Fruit fly (Drosophila melanogaster) whole organism, embryonic: Measurements from ENCODE around the gene mRpL14.

Experiments
- Blimp-1 ChIP-seq: fragments of 200-800 bp; sonication (Bioruptor generic); optimal IDR thresholded peaks from 3 replicates; lab custom pipeline; 2018; ENCODE audit warnings: missing biosample characterization, missing genetic modification characterization, mild to moderate bottlenecking, moderate library complexity, missing genetic modification reagents
- CG10209 ChIP-seq: fragments of 200-800 bp; sonication (Bioruptor generic); optimal IDR thresholded peaks from 3 replicates; lab custom pipeline; 2017; ENCODE audit warnings: missing biosample characterization, mild to moderate bottlenecking, missing genetic modification characterization, missing genetic modification reagents
- CG10274 ChIP-seq: fragments of 200-800 bp; sonication (Bioruptor generic); optimal IDR thresholded peaks from 3 replicates; lab custom pipeline; 2017; ENCODE audit warnings: missing biosample characterization, mild to moderate bottlenecking, missing genetic modification characterization
- CG11695 ChIP-seq: fragments of 200-800 bp; sonication (Bioruptor generic); IDR thresholded peaks from 3 replicates; pipeline ENCODE4 v1.3.6; 2022; ENCODE audit warnings: missing biosample characterization, missing genetic modification characterization
- CG11696 ChIP-seq: fragments of 200-800 bp; sonication (Bioruptor generic); IDR thresholded peaks from 2 replicates; pipeline ENCODE4 v1.3.6; 2022; ENCODE audit warnings: missing biosample characterization, missing genetic modification characterization
- CG12071 ChIP-seq: fragments of 200-800 bp; sonication (Bioruptor generic); optimal IDR thresholded peaks from 3 replicates; lab custom pipeline; 2018; ENCODE audit warnings: missing biosample characterization, mild to moderate bottlenecking, missing genetic modification characterization
- CG12391 ChIP-seq: fragments of 200-800 bp; sonication (Bioruptor generic); optimal IDR thresholded peaks from 3 replicates; lab custom pipeline; 2018; ENCODE audit warnings: missing biosample characterization, mild to moderate bottlenecking, missing genetic modification characterization, moderate library complexity
- CG13894 ChIP-seq: fragments of 200-800 bp; sonication (Bioruptor generic); optimal IDR thresholded peaks from 3 replicates; lab custom pipeline; 2018; ENCODE audit warnings: missing biosample characterization, mild to moderate bottlenecking, missing genetic modification characterization, moderate library complexity
- CG14710 ChIP-seq: fragments of 200-800 bp; sonication (Bioruptor generic); optimal IDR thresholded peaks from 3 replicates; lab custom pipeline; 2019; ENCODE audit warnings: missing biosample characterization, mild to moderate bottlenecking, missing genetic modification characterization, moderate library complexity
- CG1647 ChIP-seq: fragments of 200-800 bp; sonication (Bioruptor generic); optimal IDR thresholded peaks from 3 replicates; lab custom pipeline; 2016; ENCODE audit warnings: missing biosample characterization, missing genetic modification characterization
- CG17359 ChIP-seq: fragments of 200-800 bp; sonication (Bioruptor generic); optimal IDR thresholded peaks from 3 replicates; lab custom pipeline; 2018; ENCODE audit warnings: missing biosample characterization, mild to moderate bottlenecking, missing genetic modification characterization, moderate library complexity
- CG17829 ChIP-seq: fragments of 200-800 bp; optimal IDR thresholded peaks from 2 replicates; lab custom pipeline; 2019; ENCODE audit warnings: missing biosample characterization, mild to moderate bottlenecking, missing genetic modification characterization, moderate library complexity
- CG2199 ChIP-seq: fragments of 200-800 bp; sonication (Bioruptor generic); IDR thresholded peaks from 3 replicates; pipeline ENCODE4 v1.3.6; 2022; ENCODE audit warnings: missing biosample characterization, missing genetic modification characterization
- CG33213 ChIP-seq: fragments of 200-800 bp; sonication (Bioruptor generic); optimal IDR thresholded peaks from 3 replicates; lab custom pipeline; 2016; ENCODE audit warnings: missing biosample characterization, missing genetic modification characterization
- CG4854 ChIP-seq: fragments of 200-800 bp; sonication (Bioruptor generic); optimal IDR thresholded peaks from 2 replicates; lab custom pipeline; 2016; ENCODE audit warnings: missing biosample characterization, missing genetic modification characterization, inconsistent platforms
- CG6254 ChIP-seq: fragments of 200-800 bp; sonication (Bioruptor generic); optimal IDR thresholded peaks from 3 replicates; lab custom pipeline; 2017; ENCODE audit warnings: mild to moderate bottlenecking, missing biosample characterization, missing genetic modification reagents, missing genetic modification characterization
- ERR ChIP-seq: fragments of 200-800 bp; sonication (Bioruptor generic); optimal IDR thresholded peaks from 2 replicates; lab custom pipeline; 2016; ENCODE audit warnings: missing biosample characterization, missing genetic modification characterization
- Ets65A ChIP-seq: fragments of 200-800 bp; sonication (Bioruptor generic); peaks from one replicate; lab custom pipeline; 2016; ENCODE audit warnings: missing biosample characterization, missing genetic modification characterization
- HmgD ChIP-seq: fragments of 200-800 bp; sonication (Bioruptor generic); optimal IDR thresholded peaks from 3 replicates; lab custom pipeline; 2016; ENCODE audit warnings: missing biosample characterization, missing genetic modification characterization
- Med ChIP-seq: fragments of 200-800 bp; sonication (Bioruptor generic); peaks from one replicate; lab custom pipeline; 2016; ENCODE audit warnings: missing biosample characterization, missing genetic modification characterization, mild to moderate bottlenecking, inconsistent platforms, moderate library complexity
- PHDP ChIP-seq: fragments of 200-800 bp; sonication (Bioruptor generic); optimal IDR thresholded peaks from 3 replicates; lab custom pipeline; 2018; ENCODE audit warnings: missing biosample characterization, mild to moderate bottlenecking, missing genetic modification characterization, moderate library complexity
- Pdp1 ChIP-seq, 2 experiments: fragments of 200-800 bp; sonication (Bioruptor generic); optimal IDR thresholded peaks; 3 replicates each; lab custom pipeline; 2016; ENCODE audit warnings: missing biosample characterization in 2 of 2, missing genetic modification characterization in 2 of 2, mild to moderate bottlenecking in 1 of 2, moderate library complexity in 1 of 2
- Stat92E ChIP-seq, 3 experiments: fragments of >200 bp in 2 of 3; fragments of 200-800 bp in 1 of 3; sonication (Bioruptor generic) in 1 of 3; optimal IDR thresholded peaks; 2 replicates each; lab custom pipeline; 2017 to 2019; ENCODE audit warnings: missing biosample characterization in 3 of 3, missing genetic modification characterization in 3 of 3, mild to moderate bottlenecking in 1 of 3, moderate library complexity in 1 of 3
- aop ChIP-seq: fragments of 200-800 bp; sonication (Bioruptor generic); IDR thresholded peaks from 2 replicates; pipeline ENCODE4 v1.3.6; 2022; ENCODE audit warnings: missing biosample characterization, missing genetic modification characterization
- cad ChIP-seq: fragments of >200 bp; optimal IDR thresholded peaks from 2 replicates; lab custom pipeline; 2017; ENCODE audit warnings: missing biosample characterization, missing genetic modification characterization
- cas ChIP-seq: fragments of 200-800 bp; sonication (Bioruptor generic); IDR thresholded peaks from 2 replicates; pipeline ENCODE4 v1.3.6; 2022; ENCODE audit warnings: missing biosample characterization, missing genetic modification characterization
- chinmo ChIP-seq: fragments of 200-800 bp; sonication (Bioruptor generic); IDR thresholded peaks from 4 replicates; pipeline ENCODE4 v1.3.6; 2022; ENCODE audit warnings: missing biosample characterization, missing genetic modification characterization; ENCODE audit not compliant: partially characterized antibody
- eyg ChIP-seq: fragments of 200-800 bp; sonication (Bioruptor generic); optimal IDR thresholded peaks from 3 replicates; lab custom pipeline; 2016; ENCODE audit warnings: missing biosample characterization, missing genetic modification characterization
- gcm ChIP-seq: fragments of 200-800 bp; sonication (Bioruptor generic); optimal IDR thresholded peaks from 2 replicates; lab custom pipeline; 2019; ENCODE audit warnings: missing biosample characterization, mild to moderate bottlenecking, missing genetic modification characterization, moderate library complexity
- gcm2 ChIP-seq: fragments of 200-800 bp; sonication (Bioruptor generic); optimal IDR thresholded peaks from 2 replicates; lab custom pipeline; 2016; ENCODE audit warnings: missing biosample characterization, missing genetic modification characterization
- ham ChIP-seq: fragments of 200-800 bp; sonication (Bioruptor generic); IDR thresholded peaks from 2 replicates; pipeline ENCODE4 v1.3.6; 2022; ENCODE audit warnings: missing biosample characterization, missing genetic modification characterization
- onecut ChIP-seq: fragments of 200-800 bp; sonication (Bioruptor generic); IDR thresholded peaks from 2 replicates; pipeline ENCODE4 v1.3.6; 2022; ENCODE audit warnings: missing biosample characterization, missing genetic modification characterization
- run ChIP-seq: fragments of 200-800 bp; sonication (Bioruptor generic); optimal IDR thresholded peaks from 3 replicates; lab custom pipeline; 2018; ENCODE audit warnings: missing biosample characterization, mild to moderate bottlenecking, missing genetic modification characterization
- sens ChIP-seq: fragments of 200-800 bp; sonication (Bioruptor generic); peaks from one replicate; lab custom pipeline; 2016; ENCODE audit warnings: missing biosample characterization, missing genetic modification characterization
- stc ChIP-seq: fragments of 200-800 bp; sonication (Bioruptor generic); IDR thresholded peaks from 2 replicates; pipeline ENCODE4 v1.3.6; 2022; ENCODE audit warnings: missing biosample characterization, missing genetic modification characterization
- tgo ChIP-seq: fragments of 200-800 bp; sonication (Bioruptor generic); IDR thresholded peaks from 3 replicates; pipeline ENCODE4 v1.3.6; 2022; ENCODE audit warnings: missing biosample characterization, missing genetic modification characterization
- unpg ChIP-seq: fragments of 200-800 bp; sonication (Bioruptor generic); optimal IDR thresholded peaks from 3 replicates; lab custom pipeline; 2018; ENCODE audit warnings: missing biosample characterization, mild to moderate bottlenecking, missing genetic modification characterization, moderate library complexity
- vfl ChIP-seq: fragments of 200-800 bp; sonication (Bioruptor generic); optimal IDR thresholded peaks from 2 replicates; lab custom pipeline; 2016; ENCODE audit warnings: missing biosample characterization, missing genetic modification characterization
- zfh2 ChIP-seq: fragments of 200-800 bp; sonication (Bioruptor generic); optimal IDR thresholded peaks from 2 replicates; lab custom pipeline; 2016; ENCODE audit warnings: missing biosample characterization, missing genetic modification characterization

The mRpL14 gene

DNA sequence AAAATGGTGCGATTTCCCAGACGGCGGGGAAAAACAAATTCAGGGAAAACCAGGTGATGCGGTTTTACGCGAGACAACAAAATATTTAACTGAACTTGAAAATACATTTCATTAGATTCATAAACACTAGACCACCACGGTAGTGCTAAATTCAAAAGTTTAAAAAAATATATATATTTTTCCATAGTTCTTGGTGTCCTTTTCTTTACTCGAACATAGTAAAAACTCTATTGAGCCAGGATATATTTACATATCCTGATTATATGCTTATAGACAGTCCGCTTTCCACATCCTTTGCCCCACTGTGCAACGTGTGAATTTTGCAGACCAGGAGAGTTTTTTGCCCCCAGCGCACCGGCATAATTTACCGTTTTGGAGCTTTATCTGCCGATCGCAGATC lies 21.0 kb upstream of the mRpL14 start (continued):
- TF ChIP-seq ham (GFP tag; lab: Robert Waterston, UW) (no peak), CG12071 (GFP tag; lab: Kevin White, UChicago) (no peak), CG10209 (GFP tag; lab: Kevin White, UChicago) (peak; percentile 10), zfh2 (no peak), CG6254 (GFP tag; lab: Kevin White, UChicago) (no peak), CG2199 (GFP tag; lab: Robert Waterston, UW) (no peak), gcm2 (GFP tag; lab: Kevin White, UChicago) (no peak), vfl (GFP tag; lab: Kevin White, UChicago) (no peak), CG4854 (GFP tag; lab: Kevin White, UChicago) (no peak), unpg (peak; percentile 25), CG17829 (tag; lab: Kevin White, UChicago) (peak; percentile 7), aop (GFP tag; lab: Robert Waterston, UW) (no peak), CG11696 (GFP tag; lab: Robert Waterston, UW) (no peak), CG1647 (GFP tag; lab: Kevin White, UChicago) (no peak), CG12391 (tag; lab: Kevin White, UChicago) (peak; percentile 21), CG17359 (tag; lab: Kevin White, UChicago) (peak; percentile 17), tgo (GFP tag; lab: Robert Waterston, UW) (no peak), run (tag; lab: Kevin White, UChicago) (no peak)
- TF ChIP-seq, all 482 proteins: peak for 56

DNA sequence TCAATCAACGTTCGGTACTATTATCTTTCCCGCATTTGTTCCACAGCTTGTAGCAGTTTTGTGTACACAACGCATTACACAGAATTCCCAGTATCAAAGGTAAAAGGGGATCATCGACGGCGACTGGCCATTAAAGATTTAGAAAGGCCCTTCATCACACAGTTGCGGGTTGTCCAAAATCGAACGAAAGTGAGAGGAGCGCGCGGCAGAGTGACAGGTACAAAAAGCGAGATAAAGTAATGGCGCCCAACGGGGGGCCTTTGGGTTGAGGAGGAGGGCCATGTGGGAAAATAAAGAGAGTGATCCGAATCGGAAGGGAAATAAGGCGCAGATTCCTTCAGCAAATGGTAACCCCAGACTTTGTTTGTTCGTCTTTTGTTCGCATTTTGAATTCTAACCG lies 19.3 kb upstream of the mRpL14 start:
- TF ChIP-seq Stat92E (GFP tag; optimal IDR thresholded peaks at IDR 0.05; lab: Kevin White, UChicago): peak in 1 of 3 experiments; percentile 49
- TF ChIP-seq Ets65A (GFP tag; lab: Kevin White, UChicago): peak; percentile 61
- TF ChIP-seq Blimp-1 (GFP tag; lab: Kevin White, UChicago): peak; percentile 93
- no peak for TF ChIP-seq HmgD (GFP tag; lab: Kevin White, UChicago)
- TF ChIP-seq gcm (GFP tag; lab: Kevin White, UChicago): peak; percentile 10

dm6 chrX:2362414-2362813 lies 18.0 kb upstream of the mRpL14 start:
- TF ChIP-seq CG10274 (GFP tag; lab: Kevin White, UChicago) (no peak), Pdp1 (GFP tag; optimal IDR thresholded peaks at IDR 0.05; lab: Kevin White, UChicago) (peak in 1 of 2 experiments; percentile 14), ERR (peak; percentile 50), CG14710 (tag; lab: Kevin White, UChicago) (no peak), chinmo (0 out of 4 replicates have a peak, but pooled peaks have one; percentile 57), cad (GFP tag; lab: Kevin White, UChicago) (no peak), CG11695 (GFP tag; lab: Robert Waterston, UW) (no peak), CG33213 (GFP tag; lab: Kevin White, UChicago) (no peak), CG13894 (tag; lab: Kevin White, UChicago) (no peak), onecut (GFP tag; lab: Robert Waterston, UW) (no peak), vfl (GFP tag; lab: Kevin White, UChicago) (no peak), PHDP (tag; lab: Kevin White, UChicago) (no peak), stc (no peak), Med (GFP tag; lab: Kevin White, UChicago) (peak; percentile 18), eyg (GFP tag; lab: Kevin White, UChicago) (no peak), cas (GFP tag; lab: Robert Waterston, UW) (no peak), sens (GFP tag; lab: Kevin White, UChicago) (peak; percentile 52)
